Fruit fly (Drosophila melanogaster) whole organism, embryonic: ENCODE measurements around the gene CG3071.

Source experiments
- Asciz ChIP-seq: fragments of 200-800 bp; sonication (Bioruptor generic); optimal IDR thresholded peaks from 2 replicates; lab custom pipeline; 2017; ENCODE audit warnings: missing biosample characterization, mild to moderate bottlenecking, missing genetic modification characterization, missing genetic modification reagents
- CG1233 ChIP-seq: fragments of 200-800 bp; sonication (Bioruptor generic); optimal IDR thresholded peaks from 4 replicates; lab custom pipeline; 2018; ENCODE audit warnings: missing biosample characterization, mild to moderate bottlenecking, missing genetic modification characterization
- CG13123 ChIP-seq: fragments of 200-800 bp; sonication (Bioruptor generic); optimal IDR thresholded peaks from 2 replicates; lab custom pipeline; 2016; ENCODE audit warnings: missing biosample characterization, missing genetic modification characterization
- CG13894 ChIP-seq: fragments of 200-800 bp; sonication (Bioruptor generic); optimal IDR thresholded peaks from 3 replicates; lab custom pipeline; 2018; ENCODE audit warnings: missing biosample characterization, mild to moderate bottlenecking, missing genetic modification characterization, moderate library complexity
- CG15514 ChIP-seq: fragments of 200-800 bp; sonication (Bioruptor generic); optimal IDR thresholded peaks from 3 replicates; lab custom pipeline; 2017; ENCODE audit warnings: missing biosample characterization, missing genetic modification characterization, mild to moderate bottlenecking, moderate library complexity, missing genetic modification reagents
- CG17328 ChIP-seq: fragments of 200-800 bp; sonication (Bioruptor generic); IDR thresholded peaks from 2 replicates; pipeline ENCODE4 v1.3.6; 2022; ENCODE audit warnings: missing biosample characterization, missing genetic modification characterization
- CG17568 ChIP-seq: fragments of 200-800 bp; sonication (Bioruptor generic); optimal IDR thresholded peaks from 2 replicates; lab custom pipeline; 2018; ENCODE audit warnings: missing biosample characterization, mild to moderate bottlenecking, missing genetic modification characterization, moderate library complexity
- CG17912 ChIP-seq: fragments of 200-800 bp; sonication (Bioruptor generic); optimal IDR thresholded peaks from 2 replicates; lab custom pipeline; 2018; ENCODE audit warnings: missing biosample characterization, mild to moderate bottlenecking, missing genetic modification characterization
- CG30403 ChIP-seq: fragments of 200-800 bp; sonication (Bioruptor generic); optimal IDR thresholded peaks from 3 replicates; lab custom pipeline; 2016; ENCODE audit warnings: missing biosample characterization, missing genetic modification characterization
- CG3163 ChIP-seq: fragments of 200-800 bp; sonication (Bioruptor generic); optimal IDR thresholded peaks from 3 replicates; lab custom pipeline; 2016; ENCODE audit warnings: missing biosample characterization, missing genetic modification characterization
- CG32772 ChIP-seq: fragments of 200-800 bp; sonication (Bioruptor generic); IDR thresholded peaks from 2 replicates; pipeline ENCODE4 v1.3.6; 2022; ENCODE audit warnings: missing biosample characterization, missing genetic modification characterization
- CG4707 ChIP-seq: fragments of 200-800 bp; sonication (Bioruptor generic); optimal IDR thresholded peaks from 2 replicates; lab custom pipeline; 2018; ENCODE audit warnings: missing biosample characterization, mild to moderate bottlenecking, missing genetic modification characterization, moderate library complexity
- CG6272 ChIP-seq: fragments of 200-800 bp; sonication (Bioruptor generic); IDR thresholded peaks from 2 replicates; pipeline ENCODE4 v1.3.6; 2022; ENCODE audit warnings: missing biosample characterization, missing genetic modification characterization
- CG6813 ChIP-seq: fragments of 200-800 bp; sonication (Bioruptor generic); optimal IDR thresholded peaks from 2 replicates; lab custom pipeline; 2017; ENCODE audit warnings: missing biosample characterization, missing genetic modification characterization, mild to moderate bottlenecking, moderate library complexity, missing genetic modification reagents
- CG7556 ChIP-seq: fragments of 200-800 bp; sonication (Bioruptor generic); optimal IDR thresholded peaks from 2 replicates; lab custom pipeline; 2017; ENCODE audit warnings: missing biosample characterization, mild to moderate bottlenecking, missing genetic modification characterization
- CG7745 ChIP-seq: fragments of 200-800 bp; sonication (Bioruptor generic); optimal IDR thresholded peaks from 2 replicates; lab custom pipeline; 2018; ENCODE audit warnings: missing biosample characterization, mild to moderate bottlenecking, missing genetic modification characterization, moderate library complexity
- CG9876 ChIP-seq: fragments of 200-800 bp; sonication (Bioruptor generic); optimal IDR thresholded peaks from 2 replicates; lab custom pipeline; 2016; ENCODE audit warnings: missing biosample characterization, missing genetic modification characterization
- Chrac-16 ChIP-seq: fragments of 200-800 bp; sonication (Bioruptor generic); optimal IDR thresholded peaks from 3 replicates; lab custom pipeline; 2016; ENCODE audit warnings: missing biosample characterization, missing genetic modification characterization
- Dfd ChIP-seq, 2 experiments: fragments of >200 bp; optimal IDR thresholded peaks; 2 replicates each; lab custom pipeline; 2017; ENCODE audit warnings: missing biosample characterization in 2 of 2, missing genetic modification characterization in 2 of 2
- Eip74EF ChIP-seq, 2 experiments: fragments of 200-800 bp in 1 of 2; fragments of >200 bp in 1 of 2; sonication (Bioruptor generic) in 1 of 2; optimal IDR thresholded peaks; 2 replicates each; lab custom pipeline; 2017 to 2019; ENCODE audit warnings: missing biosample characterization in 2 of 2, missing genetic modification characterization in 2 of 2, mild to moderate bottlenecking in 1 of 2, moderate library complexity in 1 of 2
- Jarid2 ChIP-seq: fragments of 200-800 bp; sonication (Bioruptor generic); optimal IDR thresholded peaks from 3 replicates; lab custom pipeline; 2017; ENCODE audit warnings: mild to moderate bottlenecking, missing biosample characterization, missing genetic modification reagents, missing genetic modification characterization
- NfI ChIP-seq: fragments of 200-800 bp; sonication (Bioruptor generic); optimal IDR thresholded peaks from 3 replicates; lab custom pipeline; 2018; ENCODE audit warnings: missing biosample characterization, mild to moderate bottlenecking, missing genetic modification characterization, moderate library complexity
- Oli ChIP-seq: fragments of 200-800 bp; sonication (Bioruptor generic); optimal IDR thresholded peaks from 2 replicates; lab custom pipeline; 2018; ENCODE audit warnings: missing biosample characterization, mild to moderate bottlenecking, missing genetic modification characterization, moderate library complexity
- Sox102F ChIP-seq: fragments of 200-800 bp; sonication (Bioruptor generic); optimal IDR thresholded peaks from 2 replicates; lab custom pipeline; 2018; ENCODE audit warnings: missing biosample characterization, mild to moderate bottlenecking, missing genetic modification characterization, moderate library complexity
- abd-A ChIP-seq: fragments of 200-800 bp; sonication (Bioruptor generic); optimal IDR thresholded peaks from 3 replicates; lab custom pipeline; 2019; ENCODE audit warnings: missing biosample characterization, mild to moderate bottlenecking, missing genetic modification characterization, moderate library complexity
- btn ChIP-seq: fragments of 200-800 bp; sonication (Bioruptor generic); optimal IDR thresholded peaks from 2 replicates; lab custom pipeline; 2016; ENCODE audit warnings: missing biosample characterization, missing genetic modification characterization
- chif ChIP-seq, 2 experiments: fragments of 200-800 bp; sonication (Bioruptor generic); optimal IDR thresholded peaks; 3 replicates each; lab custom pipeline; 2016; ENCODE audit warnings: missing biosample characterization in 2 of 2, missing genetic modification characterization in 2 of 2
- chm ChIP-seq: fragments of 200-800 bp; sonication (Bioruptor generic); IDR thresholded peaks from 2 replicates; pipeline ENCODE4 v1.3.6; 2022; ENCODE audit warnings: missing biosample characterization, missing genetic modification characterization
- crp ChIP-seq, 2 experiments: fragments of 200-800 bp; sonication (Bioruptor generic); optimal IDR thresholded peaks; 2 replicates in 1 of 2; 3 replicates in 1 of 2; lab custom pipeline; 2017; ENCODE audit warnings: missing biosample characterization in 2 of 2, missing genetic modification characterization in 2 of 2, mild to moderate bottlenecking in 1 of 2, moderate library complexity in 1 of 2
- dan ChIP-seq: fragments of 200-800 bp; sonication (Bioruptor generic); IDR thresholded peaks from 2 replicates; pipeline ENCODE4 v1.3.6; 2022; ENCODE audit warnings: missing biosample characterization, missing genetic modification characterization
- eyg ChIP-seq: fragments of 200-800 bp; sonication (Bioruptor generic); optimal IDR thresholded peaks from 3 replicates; lab custom pipeline; 2016; ENCODE audit warnings: missing biosample characterization, missing genetic modification characterization
- fru ChIP-seq: fragments of >200 bp; optimal IDR thresholded peaks from 2 replicates; lab custom pipeline; 2017
- ftz-f1 ChIP-seq: fragments of 200-800 bp; sonication (Bioruptor generic); optimal IDR thresholded peaks from 2 replicates; lab custom pipeline; 2016; ENCODE audit warnings: missing biosample characterization, missing genetic modification characterization
- insv ChIP-seq, 2 experiments: fragments of 200-800 bp; sonication (Bioruptor generic); optimal IDR thresholded peaks; 3 replicates each; lab custom pipeline; 2016 to 2018; ENCODE audit warnings: missing biosample characterization in 2 of 2, missing genetic modification characterization in 2 of 2
- jing ChIP-seq: fragments of 200-800 bp; sonication (Bioruptor generic); optimal IDR thresholded peaks from 2 replicates; lab custom pipeline; 2018; ENCODE audit warnings: missing biosample characterization, mild to moderate bottlenecking, missing genetic modification characterization
- jumu ChIP-seq: fragments of 200-800 bp; sonication (Bioruptor generic); optimal IDR thresholded peaks from 3 replicates; lab custom pipeline; 2016; ENCODE audit warnings: missing biosample characterization, missing genetic modification characterization
- lov ChIP-seq, 2 experiments: fragments of 200-800 bp in 1 of 2; fragments of >200 bp in 1 of 2; sonication (Bioruptor generic) in 1 of 2; IDR thresholded peaks in 1 of 2; optimal IDR thresholded peaks in 1 of 2; 2 replicates in 1 of 2; 3 replicates in 1 of 2; pipeline versions ENCODE4 v1.3.6 to Lab custom; 2017 to 2022; ENCODE audit warnings: missing biosample characterization in 1 of 2, missing genetic modification characterization in 1 of 2
- maf-S ChIP-seq: fragments of 200-800 bp; sonication (Bioruptor generic); optimal IDR thresholded peaks from 2 replicates; lab custom pipeline; 2016; ENCODE audit warnings: missing biosample characterization, missing genetic modification characterization
- nau ChIP-seq: fragments of 200-800 bp; sonication (Bioruptor generic); optimal IDR thresholded peaks from 3 replicates; lab custom pipeline; 2017; ENCODE audit warnings: missing biosample characterization, mild to moderate bottlenecking, missing genetic modification characterization, missing genetic modification reagents
- nom ChIP-seq: fragments of 200-800 bp; sonication (Bioruptor generic); optimal IDR thresholded peaks from 2 replicates; lab custom pipeline; 2017; ENCODE audit warnings: missing biosample characterization, missing genetic modification characterization, mild to moderate bottlenecking, moderate library complexity, missing genetic modification reagents
- odd ChIP-seq: fragments of 200-800 bp; sonication (Bioruptor generic); optimal IDR thresholded peaks from 2 replicates; lab custom pipeline; 2017; ENCODE audit warnings: missing biosample characterization, mild to moderate bottlenecking, missing genetic modification characterization
- pho ChIP-seq: fragments of 200-800 bp; sonication (Bioruptor generic); optimal IDR thresholded peaks from 2 replicates; lab custom pipeline; 2016; ENCODE audit warnings: missing biosample characterization, missing genetic modification characterization
- slp2 ChIP-seq: fragments of 200-800 bp; sonication (Bioruptor generic); optimal IDR thresholded peaks from 2 replicates; lab custom pipeline; 2016; ENCODE audit warnings: missing biosample characterization, missing genetic modification characterization
- sqz ChIP-seq: fragments of 200-800 bp; sonication (Bioruptor generic); optimal IDR thresholded peaks from 3 replicates; lab custom pipeline; 2018; ENCODE audit warnings: missing biosample characterization, mild to moderate bottlenecking, missing genetic modification characterization
- unc-4 ChIP-seq: fragments of 200-800 bp; sonication (Bioruptor generic); IDR thresholded peaks from 2 replicates; pipeline ENCODE4 v1.3.6; 2022; ENCODE audit warnings: missing biosample characterization, missing genetic modification characterization; ENCODE audit not compliant: partially characterized antibody
- wek ChIP-seq: fragments of 200-800 bp; sonication (Bioruptor generic); optimal IDR thresholded peaks from 3 replicates; lab custom pipeline; 2018; ENCODE audit warnings: missing biosample characterization, mild to moderate bottlenecking, missing genetic modification characterization, moderate library complexity
- zfh1 ChIP-seq: fragments of 200-800 bp; sonication (Bioruptor generic); IDR thresholded peaks from 3 replicates; pipeline ENCODE4 v1.3.6; 2022; ENCODE audit warnings: missing biosample characterization, missing genetic modification characterization

The CG3071 gene

dm6 chrX:2300293-2301068 is 37.8 kb downstream of the CG3071 start (continued):
- TF ChIP-seq CG4707 (GFP tag; lab: Kevin White, UChicago) (peak; percentile 91), CG17568 (GFP tag; lab: Kevin White, UChicago) (peak; percentile 94), CG6272 (GFP tag; lab: Robert Waterston, UW) (peak; percentile 93), nau (GFP tag; lab: Kevin White, UChicago) (peak; percentile 94), abd-A (tag; lab: Kevin White, UChicago) (no peak), CG9876 (peak; percentile 61), CG3163 (GFP tag; lab: Kevin White, UChicago) (peak; percentile 64), Eip74EF (GFP tag; optimal IDR thresholded peaks at IDR 0.05; lab: Kevin White, UChicago) (peak in 1 of 2 experiments; percentile 93), CG7556 (GFP tag; lab: Kevin White, UChicago) (peak; percentile 95), NfI (peak; percentile 96), Chrac-16 (GFP tag; lab: Kevin White, UChicago) (peak; percentile 88), CG13894 (tag; lab: Kevin White, UChicago) (peak; percentile 34), Jarid2 (GFP tag; lab: Kevin White, UChicago) (peak; percentile 83), btn (peak; percentile 89), sqz (peak; percentile 85)
- TF ChIP-seq, all 482 proteins: peak for 434

- TF ChIP-seq nom (peak; percentile 40), CG30403 (GFP tag; lab: Kevin White, UChicago) (no peak), Asciz (GFP tag; lab: Kevin White, UChicago) (no peak), Oli (peak; percentile 41), chm (GFP tag; lab: Robert Waterston, UW) (no peak), lov (optimal IDR thresholded peaks at IDR 0.05; lab: Kevin White, UChicago) (no peak), lov (GFP tag; IDR thresholded peaks at IDR 0.05; lab: Robert Waterston, UW) (no peak), unc-4 (GFP tag; lab: Robert Waterston, UW) (no peak), fru (lab: Kevin White, UChicago) (no peak), insv (GFP tag; optimal IDR thresholded peaks at IDR 0.05; lab: Kevin White, UChicago) (no peak), CG1233 (GFP tag; lab: Kevin White, UChicago) (no peak), maf-S (GFP tag; lab: Kevin White, UChicago) (no peak), Sox102F (GFP tag; lab: Kevin White, UChicago) (peak; percentile 22), wek (GFP tag; lab: Kevin White, UChicago) (no peak), CG9876 (no peak), CG7745 (tag; lab: Kevin White, UChicago) (no peak), CG17912 (GFP tag; lab: Kevin White, UChicago) (no peak), zfh1 (no peak), Dfd (GFP tag; optimal IDR thresholded peaks at IDR 0.05; lab: Kevin White, UChicago) (no peak), CG17328 (no peak), jumu (no peak), CG13123 (GFP tag; lab: Kevin White, UChicago) (no peak), CG15514 (peak; percentile 63), eyg (GFP tag; lab: Kevin White, UChicago) (no peak), CG32772 (GFP tag; lab: Robert Waterston, UW) (no peak), ftz-f1 (GFP tag; lab: Kevin White, UChicago) (no peak), odd (no peak), crp (GFP tag; optimal IDR thresholded peaks at IDR 0.05; lab: Kevin White, UChicago) (no peak), chif (GFP tag; optimal IDR thresholded peaks at IDR 0.05; lab: Kevin White, UChicago) (no peak), pho (GFP tag; lab: Kevin White, UChicago) (no peak), CG6813 (peak; percentile 1), dan (GFP tag; lab: Robert Waterston, UW) (no peak), jing (GFP tag; lab: Kevin White, UChicago) (no peak), slp2 (GFP tag; lab: Kevin White, UChicago) (no peak)
These were observed 38.5 kb downstream of the CG3071 start for dm6 chrX:2301069-2301508.
